Worm (Caenorhabditis elegans): ENCODE results near the gene R09E10.5.

Gene R09E10.5

ce11 chrIV:10318199-10318598 lies 16.1 kb upstream of the R09E10.5 start, which contains the start of gene R09E10.2:
Gene R09E10.2, minus strand, starts transcription at chrIV:10318299.
- TF ChIP-seq ceh-36 (tag; optimal IDR thresholded peaks at IDR 0.05) (no peak), sea-1 (GFP tag; conservative IDR thresholded peaks at IDR 0.05) (no peak), tbx-11 (GFP tag; IDR thresholded peaks at IDR 0.05) (no peak), hmg-4 (GFP tag; optimal IDR thresholded peaks at IDR 0.05) (no peak), tra-4 (tag; optimal IDR thresholded peaks at IDR 0.05) (no peak), pes-1 (GFP tag; IDR thresholded peaks at IDR 0.05) (no peak), scrt-1 (GFP tag; IDR thresholded peaks at IDR 0.05) (no peak), ceh-13 (GFP tag; optimal IDR thresholded peaks at IDR 0.05) (no peak)

- TF ChIP-seq B0310.2 (tag; optimal IDR thresholded peaks at IDR 0.05) (no peak), hnd-1 (tag; optimal IDR thresholded peaks at IDR 0.05) (no peak), hmg-4 (GFP tag; optimal IDR thresholded peaks at IDR 0.05) (no peak), flt-1 (GFP tag; IDR thresholded peaks at IDR 0.05) (no peak), sea-1 (GFP tag; conservative IDR thresholded peaks at IDR 0.05) (no peak), F13C5.2 (tag; optimal IDR thresholded peaks at IDR 0.05) (no peak), hmbx-1 (tag; optimal IDR thresholded peaks at IDR 0.05) (no peak), scrt-1 (GFP tag; IDR thresholded peaks at IDR 0.05) (no peak), tbx-11 (GFP tag; IDR thresholded peaks at IDR 0.05) (no peak), ceh-36 (tag; optimal IDR thresholded peaks at IDR 0.05) (no peak)
These were observed 11.5 kb upstream of the R09E10.5 start, which contains the start of gene acs-18 for ce11 chrIV:10313565-10313964. Gene acs-18, minus strand, starts transcription at chrIV:10313665.

ce11 chrIV:10311115-10311514 lies 9.0 kb upstream of the R09E10.5 start:
- TF ChIP-seq scrt-1 (GFP tag; IDR thresholded peaks at IDR 0.05) (no peak), F13C5.2 (tag; optimal IDR thresholded peaks at IDR 0.05) (no peak), pes-1 (GFP tag; IDR thresholded peaks at IDR 0.05) (no peak), B0310.2 (tag; optimal IDR thresholded peaks at IDR 0.05) (no peak), tbx-37 (GFP tag; conservative IDR thresholded peaks at IDR 0.05) (no peak), hmg-4 (GFP tag; optimal IDR thresholded peaks at IDR 0.05) (no peak), ceh-13 (GFP tag; optimal IDR thresholded peaks at IDR 0.05) (no peak), tra-4 (tag; optimal IDR thresholded peaks at IDR 0.05) (no peak), ceh-36 (tag; optimal IDR thresholded peaks at IDR 0.05) (no peak), aly-1 (tag; optimal IDR thresholded peaks at IDR 0.05) (no peak), hmbx-1 (tag; optimal IDR thresholded peaks at IDR 0.05) (no peak), tbx-11 (GFP tag; IDR thresholded peaks at IDR 0.05) (no peak)

- TF ChIP-seq F13C5.2 (tag; optimal IDR thresholded peaks at IDR 0.05) (no peak), tra-4 (tag; optimal IDR thresholded peaks at IDR 0.05) (no peak), hmg-4 (GFP tag; optimal IDR thresholded peaks at IDR 0.05) (no peak), hnd-1 (tag; optimal IDR thresholded peaks at IDR 0.05) (no peak), flt-1 (GFP tag; IDR thresholded peaks at IDR 0.05) (no peak), ceh-36 (tag; optimal IDR thresholded peaks at IDR 0.05) (no peak), scrt-1 (GFP tag; IDR thresholded peaks at IDR 0.05) (no peak), tbx-11 (GFP tag; IDR thresholded peaks at IDR 0.05) (no peak), hmbx-1 (tag; optimal IDR thresholded peaks at IDR 0.05) (no peak), pes-1 (GFP tag; IDR thresholded peaks at IDR 0.05) (no peak), B0310.2 (tag; optimal IDR thresholded peaks at IDR 0.05) (no peak)
These were observed 8.2 kb upstream of the R09E10.5 start, which contains the start of gene R09E10.8 for ce11 chrIV:10310329-10310728. Gene R09E10.8, minus strand, starts transcription at chrIV:10310429.

ce11 chrIV:10304383-10304782 lies 2.3 kb upstream of the R09E10.5 start:
- TF ChIP-seq F13C5.2 (tag; optimal IDR thresholded peaks at IDR 0.05): no peak
- TF ChIP-seq hmbx-1 (tag; optimal IDR thresholded peaks at IDR 0.05): no peak
- TF ChIP-seq pes-1 (GFP tag; IDR thresholded peaks at IDR 0.05): no peak
- no peak for TF ChIP-seq tbx-11 (GFP tag; IDR thresholded peaks at IDR 0.05)
- TF ChIP-seq scrt-1 (GFP tag; IDR thresholded peaks at IDR 0.05): no peak
- no peak for TF ChIP-seq B0310.2 (tag; optimal IDR thresholded peaks at IDR 0.05)
- TF ChIP-seq ama-1 (optimal IDR thresholded peaks at IDR 0.05): no peak
- no peak for TF ChIP-seq ceh-36 (tag; optimal IDR thresholded peaks at IDR 0.05)
- TF ChIP-seq ceh-13 (GFP tag; optimal IDR thresholded peaks at IDR 0.05): no peak
- TF ChIP-seq tbx-37 (GFP tag; conservative IDR thresholded peaks at IDR 0.05): no peak
- TF ChIP-seq hmg-4 (GFP tag; optimal IDR thresholded peaks at IDR 0.05): no peak

ce11 chrIV:10296036-10296435 lies 6.1 kb downstream of the R09E10.5 start:
- TF ChIP-seq pes-1 (GFP tag; IDR thresholded peaks at IDR 0.05): no peak
- no peak for TF ChIP-seq ceh-13 (GFP tag; optimal IDR thresholded peaks at IDR 0.05)
- no peak for TF ChIP-seq hnd-1 (tag; optimal IDR thresholded peaks at IDR 0.05)
- TF ChIP-seq flt-1 (GFP tag; IDR thresholded peaks at IDR 0.05): no peak
- no peak for TF ChIP-seq ets-7 (tag; optimal IDR thresholded peaks at IDR 0.05)
- TF ChIP-seq aly-1 (tag; optimal IDR thresholded peaks at IDR 0.05): no peak
- TF ChIP-seq hmg-4 (GFP tag; optimal IDR thresholded peaks at IDR 0.05): no peak
- TF ChIP-seq sea-1 (GFP tag; conservative IDR thresholded peaks at IDR 0.05): no peak
- no peak for TF ChIP-seq tbx-11 (GFP tag; IDR thresholded peaks at IDR 0.05)
- no peak for TF ChIP-seq tra-4 (tag; optimal IDR thresholded peaks at IDR 0.05)
- no peak for TF ChIP-seq B0310.2 (tag; optimal IDR thresholded peaks at IDR 0.05)
- TF ChIP-seq tbx-37 (GFP tag; conservative IDR thresholded peaks at IDR 0.05): no peak
- TF ChIP-seq hmbx-1 (tag; optimal IDR thresholded peaks at IDR 0.05): no peak
- no peak for TF ChIP-seq ama-1 (optimal IDR thresholded peaks at IDR 0.05)
- TF ChIP-seq F13C5.2 (tag; optimal IDR thresholded peaks at IDR 0.05): no peak
- TF ChIP-seq ceh-36 (tag; optimal IDR thresholded peaks at IDR 0.05): no peak
- TF ChIP-seq scrt-1 (GFP tag; IDR thresholded peaks at IDR 0.05): no peak

ce11 chrIV:10295084-10295483 lies 7.0 kb downstream of the R09E10.5 start, which contains the start of gene R09E10.13:
Gene R09E10.13, minus strand, starts transcription at chrIV:10295144.
- TF ChIP-seq hmbx-1 (tag; optimal IDR thresholded peaks at IDR 0.05) (no peak), scrt-1 (GFP tag; IDR thresholded peaks at IDR 0.05) (no peak), B0310.2 (tag; optimal IDR thresholded peaks at IDR 0.05) (no peak), hnd-1 (tag; optimal IDR thresholded peaks at IDR 0.05) (no peak), aly-1 (tag; optimal IDR thresholded peaks at IDR 0.05) (no peak), hmg-4 (GFP tag; optimal IDR thresholded peaks at IDR 0.05) (no peak), sea-1 (GFP tag; conservative IDR thresholded peaks at IDR 0.05) (no peak), tbx-37 (GFP tag; conservative IDR thresholded peaks at IDR 0.05) (no peak), ceh-13 (GFP tag; optimal IDR thresholded peaks at IDR 0.05) (no peak), ama-1 (optimal IDR thresholded peaks at IDR 0.05) (no peak), ets-7 (tag; optimal IDR thresholded peaks at IDR 0.05) (no peak), pes-1 (GFP tag; IDR thresholded peaks at IDR 0.05) (no peak), F13C5.2 (tag; optimal IDR thresholded peaks at IDR 0.05) (no peak), flt-1 (GFP tag; IDR thresholded peaks at IDR 0.05) (no peak), ceh-36 (tag; optimal IDR thresholded peaks at IDR 0.05) (no peak), tbx-11 (GFP tag; IDR thresholded peaks at IDR 0.05) (no peak), tra-4 (tag; optimal IDR thresholded peaks at IDR 0.05) (no peak)

All from whole organism, early embryonic.